Worm (Caenorhabditis elegans): ENCODE measurements around the gene sec-10.

sec-10 gene

ce11 chrIV:7789521-7789949, 7.2 kb upstream of the sec-10 start, which contains the start of gene imp-3 (continued):
- TF ChIP-seq lir-1 (GFP tag; conservative IDR thresholded peaks at IDR 0.05) = 0 out of 2 replicates have a peak, but pooled peaks have one; percentile 22
- TF ChIP-seq ztf-3 (GFP tag; optimal IDR thresholded peaks at IDR 0.05) = no peak
- no peak for TF ChIP-seq akir-1 (GFP tag; optimal IDR thresholded peaks at IDR 0.05)
- TF ChIP-seq egl-18 (GFP tag; IDR thresholded peaks at IDR 0.05) = no peak
- 0 out of 2 replicates have a peak, but pooled peaks have one; percentile 48 for TF ChIP-seq egl-44 (GFP tag; IDR thresholded peaks at IDR 0.05)
- no peak for TF ChIP-seq hlh-26 (GFP tag; conservative IDR thresholded peaks at IDR 0.05)
- no peak for TF ChIP-seq ets-4 (GFP tag; optimal IDR thresholded peaks at IDR 0.05)
- TF ChIP-seq hlh-12 (tag; optimal IDR thresholded peaks at IDR 0.05) = no peak
- TF ChIP-seq atf-7 (tag; optimal IDR thresholded peaks at IDR 0.05) = peak; percentile 79
- 0 out of 2 replicates have a peak, but pooled peaks have one; percentile 46 for TF ChIP-seq hmg-20 (GFP tag; IDR thresholded peaks at IDR 0.05)
- peak; percentile 61; the same call in 1 of the 2 replicates for TF ChIP-seq F39B2.1 (GFP tag; IDR thresholded peaks at IDR 0.05)
- peak; percentile 68; the same call in 1 of the 2 replicates for TF ChIP-seq dox-1 (GFP tag; IDR thresholded peaks at IDR 0.05)
- TF ChIP-seq chd-7 (tag; optimal IDR thresholded peaks at IDR 0.05) = peak; percentile 75
- TF ChIP-seq K12H6.12 (tag; optimal IDR thresholded peaks at IDR 0.05) = peak; percentile 51
- TF ChIP-seq attf-3 (GFP tag; conservative IDR thresholded peaks at IDR 0.05) = 0 out of 2 replicates have a peak, but pooled peaks have one; percentile 27
- TF ChIP-seq lin-35 (GFP tag; optimal IDR thresholded peaks at IDR 0.05) = peak in 1 of 3 experiments; percentile 65
- peak; percentile 60 for TF ChIP-seq ceh-100 (GFP tag; IDR thresholded peaks at IDR 0.05)
- TF ChIP-seq Y56A3A.18 (GFP tag; IDR thresholded peaks at IDR 0.05) = peak; percentile 56; the same call in 1 of the 2 replicates
- TF ChIP-seq nhr-120 (GFP tag; IDR thresholded peaks at IDR 0.05) = no peak
- peak; percentile 7 for TF ChIP-seq ceh-27 (GFP tag; optimal IDR thresholded peaks at IDR 0.05)
- TF ChIP-seq sea-2 (GFP tag; IDR thresholded peaks at IDR 0.05) = no peak
- TF ChIP-seq nhr-27 (tag; optimal IDR thresholded peaks at IDR 0.05) = no peak
- TF ChIP-seq Y95B8A.8 (GFP tag; IDR thresholded peaks at IDR 0.05) = peak; percentile 66; the same call in 1 of the 2 replicates
- TF ChIP-seq nhr-90 (tag; optimal IDR thresholded peaks at IDR 0.05) = no peak
- TF ChIP-seq B0336.3 (GFP tag; IDR thresholded peaks at IDR 0.05) = peak; percentile 80
- peak; percentile 11 for TF ChIP-seq unc-130 (GFP tag; optimal IDR thresholded peaks at IDR 0.05)
- peak; percentile 56 for TF ChIP-seq repo-1 (tag; optimal IDR thresholded peaks at IDR 0.05)
- TF ChIP-seq ZK185.1 (tag; optimal IDR thresholded peaks at IDR 0.05; ENCODE audit: poor library complexity, severe bottlenecking) = peak; percentile 12
- no peak for TF ChIP-seq rpc-1 (optimal IDR thresholded peaks at IDR 0.05)
- TF ChIP-seq rpc-1 (tag; optimal IDR thresholded peaks at IDR 0.05) = no peak
- no peak for TF ChIP-seq sdz-38 (tag; optimal IDR thresholded peaks at IDR 0.05)
- peak; percentile 23 for TF ChIP-seq xnd-1 (tag; optimal IDR thresholded peaks at IDR 0.05)
- TF ChIP-seq unc-62 (GFP tag; optimal IDR thresholded peaks at IDR 0.05) = no peak
- peak; percentile 66 for TF ChIP-seq zim-3 (tag; optimal IDR thresholded peaks at IDR 0.05)
- no peak for TF ChIP-seq nhr-179 (tag; optimal IDR thresholded peaks at IDR 0.05)
- TF ChIP-seq attf-6 (GFP tag; IDR thresholded peaks at IDR 0.05) = no peak; the same call in 1 of the 2 replicates
- TF ChIP-seq ceh-79 (tag; optimal IDR thresholded peaks at IDR 0.05) = peak; percentile 49
- TF ChIP-seq efl-1 (GFP tag; optimal IDR thresholded peaks at IDR 0.05) = no peak
- peak; percentile 33 for TF ChIP-seq Y67H2A.10 (GFP tag; conservative IDR thresholded peaks at IDR 0.05)
- peak; percentile 88 for TF ChIP-seq athp-1 (tag; optimal IDR thresholded peaks at IDR 0.05)
- no peak for TF ChIP-seq nfya-2 (GFP tag; IDR thresholded peaks at IDR 0.05)
- TF ChIP-seq ama-1 (optimal IDR thresholded peaks at IDR 0.05) = peak; percentile 95
- peak; percentile 51 to 81 for TF ChIP-seq ama-1 (GFP tag; optimal IDR thresholded peaks at IDR 0.05)
- peak; percentile 84 for TF ChIP-seq F52B5.7 (tag; optimal IDR thresholded peaks at IDR 0.05)
- TF ChIP-seq Y53F4B.3 (GFP tag; IDR thresholded peaks at IDR 0.05) = no peak
- no peak for TF ChIP-seq bed-1 (GFP tag; IDR thresholded peaks at IDR 0.05)
- TF ChIP-seq rcor-1 (GFP tag; IDR thresholded peaks at IDR 0.05) = peak; percentile 46; the same call in 1 of the 2 replicates
- TF ChIP-seq F55B11.4 (tag; optimal IDR thresholded peaks at IDR 0.05; ENCODE audit: borderline replicate concordance, insufficient read depth) = no peak
- peak; percentile 76 for TF ChIP-seq ceh-40 (GFP tag; IDR thresholded peaks at IDR 0.05)
- no peak for TF ChIP-seq F57A8.1 (GFP tag; optimal IDR thresholded peaks at IDR 0.05)

Data from whole organism, young adult.